Worm (Caenorhabditis elegans): ENCODE measurements around the gene T01C8.3.

T01C8.3 gene

DNA sequence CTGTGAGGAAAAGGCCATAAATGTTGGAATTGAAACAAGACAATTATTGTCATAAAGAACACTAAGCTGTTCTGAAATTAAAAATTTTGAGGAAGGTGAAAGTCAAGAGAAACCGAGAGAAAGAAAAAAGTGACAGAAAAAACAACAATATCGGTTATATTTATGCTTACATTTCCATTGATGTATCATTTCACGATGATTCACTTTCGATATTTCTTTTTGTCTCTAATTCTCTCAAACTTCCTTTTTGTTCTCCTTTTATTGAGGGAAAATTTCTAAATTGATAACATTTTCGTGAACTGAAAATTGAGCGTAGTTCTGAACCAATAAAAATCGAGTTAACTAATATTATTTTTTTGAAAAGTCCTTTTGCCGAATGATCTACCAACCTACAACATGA, 31.9 kb upstream of the T01C8.3 start:
- TF ChIP-seq fos-1 (tag; optimal IDR thresholded peaks at IDR 0.05) (peak; percentile 84), nhr-21 (tag; optimal IDR thresholded peaks at IDR 0.05) (no peak), nhr-25 (tag; optimal IDR thresholded peaks at IDR 0.05) (peak; percentile 18), blmp-1 (tag; optimal IDR thresholded peaks at IDR 0.05; ENCODE audit: insufficient read depth) (peak; percentile 4)

DNA sequence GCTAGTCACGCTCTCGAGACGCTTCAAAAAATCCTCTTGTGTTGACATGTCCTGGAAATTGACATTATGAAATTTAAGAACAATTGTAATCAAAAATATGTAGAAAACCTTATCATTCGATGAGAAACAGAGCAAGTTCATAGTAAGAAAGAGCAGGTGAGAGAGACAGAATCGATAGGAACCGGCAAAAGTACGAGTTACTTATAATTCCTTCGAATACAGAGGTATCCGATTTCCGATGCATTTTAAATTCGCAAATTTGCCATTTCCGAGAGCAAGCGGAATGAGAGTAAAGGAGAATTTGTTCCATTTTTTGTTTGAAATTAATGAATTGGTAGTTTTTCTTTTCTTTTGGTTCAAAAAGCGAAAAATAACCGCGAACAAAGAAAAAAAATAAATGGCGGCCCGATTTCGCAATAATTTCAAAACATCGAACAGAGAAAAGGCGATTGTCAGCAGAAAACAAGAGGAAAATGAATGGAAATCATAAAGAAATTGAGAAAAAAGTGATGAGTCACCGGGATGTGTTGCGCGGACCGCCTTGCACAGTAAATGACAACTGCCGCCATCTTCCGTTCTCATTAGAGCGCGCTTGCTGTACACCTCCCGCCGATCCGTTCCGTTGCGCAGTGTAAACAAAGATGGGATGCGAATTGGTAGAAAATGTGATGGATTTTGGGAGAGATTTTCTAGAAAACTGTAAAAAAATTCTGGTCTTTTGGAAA, 30.8 kb upstream of the T01C8.3 start, which contains the start of gene cas-1:
cas-1 (minus strand) TSS at position 51 of the 725 bp plus-strand sequence.
- TF ChIP-seq ceh-82 (tag; optimal IDR thresholded peaks at IDR 0.05): no peak
- TF ChIP-seq mab-5 (tag; optimal IDR thresholded peaks at IDR 0.05): no peak
- peak; percentile 49 for TF ChIP-seq nhr-129 (tag; optimal IDR thresholded peaks at IDR 0.05)
- no peak for TF ChIP-seq nhr-11 (tag; optimal IDR thresholded peaks at IDR 0.05)
- peak; percentile 28 for TF ChIP-seq sma-3 (GFP tag; optimal IDR thresholded peaks at IDR 0.05)
- no peak for TF ChIP-seq elt-1 (tag; optimal IDR thresholded peaks at IDR 0.05)
- peak in 1 of 2 experiments; percentile 20 for TF ChIP-seq lsy-2 (tag; optimal IDR thresholded peaks at IDR 0.05)
- peak; percentile 16 for TF ChIP-seq nhr-21 (tag; optimal IDR thresholded peaks at IDR 0.05)
- TF ChIP-seq C34F6.9 (tag; optimal IDR thresholded peaks at IDR 0.05): peak; percentile 45
- peak; percentile 64 for TF ChIP-seq fos-1 (tag; optimal IDR thresholded peaks at IDR 0.05)
- TF ChIP-seq ceh-16 (tag; optimal IDR thresholded peaks at IDR 0.05): peak; percentile 40
- peak; percentile 14 for TF ChIP-seq F13H6.1 (tag; optimal IDR thresholded peaks at IDR 0.05)
- peak; percentile 38 for TF ChIP-seq unc-55 (GFP tag; optimal IDR thresholded peaks at IDR 0.05)
- TF ChIP-seq blmp-1 (tag; optimal IDR thresholded peaks at IDR 0.05; ENCODE audit: insufficient read depth): no peak
- TF ChIP-seq nhr-6 (tag; optimal IDR thresholded peaks at IDR 0.05): no peak
- no peak for TF ChIP-seq Y55F3AM.14 (GFP tag; optimal IDR thresholded peaks at IDR 0.05)
- TF ChIP-seq nhr-25 (tag; optimal IDR thresholded peaks at IDR 0.05): peak; percentile 3

DNA sequence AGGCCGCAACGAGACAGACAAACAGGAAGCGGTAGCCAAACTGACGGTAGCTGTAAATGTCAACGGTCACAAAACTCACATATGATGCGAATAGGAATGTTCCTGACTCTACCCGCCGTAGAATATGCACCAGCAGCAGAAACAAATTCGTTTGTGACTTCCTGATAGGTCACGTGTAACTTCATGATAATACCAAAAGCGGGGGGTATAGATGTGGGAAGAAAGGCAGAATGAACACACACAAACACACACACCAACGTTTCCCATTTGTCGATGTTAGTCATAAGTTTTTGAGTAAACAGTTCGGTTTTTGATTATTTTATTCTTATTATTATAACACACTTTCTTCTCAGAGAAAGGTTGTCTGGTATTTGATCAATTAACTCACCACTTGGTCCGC, 30.1 kb upstream of the T01C8.3 start:
- TF ChIP-seq fos-1 (tag; optimal IDR thresholded peaks at IDR 0.05) (peak; percentile 38), sma-9 (GFP tag; optimal IDR thresholded peaks at IDR 0.05) (peak; percentile 61), sma-9 (tag; optimal IDR thresholded peaks at IDR 0.05) (no peak), gmeb-1 (tag; optimal IDR thresholded peaks at IDR 0.05) (no peak), F13H6.1 (tag; optimal IDR thresholded peaks at IDR 0.05) (peak; percentile 45), crh-2 (tag; optimal IDR thresholded peaks at IDR 0.05) (peak; percentile 32), ceh-16 (tag; optimal IDR thresholded peaks at IDR 0.05) (no peak)

- TF ChIP-seq F13H6.1 (tag; optimal IDR thresholded peaks at IDR 0.05): peak; percentile 50
- peak; percentile 12 for TF ChIP-seq sma-9 (GFP tag; optimal IDR thresholded peaks at IDR 0.05)
- no peak for TF ChIP-seq sma-9 (tag; optimal IDR thresholded peaks at IDR 0.05)
- no peak for TF ChIP-seq nhr-237 (tag; optimal IDR thresholded peaks at IDR 0.05)
These were observed 29.0 kb upstream of the T01C8.3 start for ce11 chrX:16811974-16812373.

- TF ChIP-seq ceh-82 (tag; optimal IDR thresholded peaks at IDR 0.05): no peak
- TF ChIP-seq R02D3.7 (tag; optimal IDR thresholded peaks at IDR 0.05): no peak
- TF ChIP-seq Y55F3AM.14 (GFP tag; optimal IDR thresholded peaks at IDR 0.05): no peak
- TF ChIP-seq snpc-4 (tag; optimal IDR thresholded peaks at IDR 0.05): no peak
These were observed 26.7 kb upstream of the T01C8.3 start for ce11 chrX:16809689-16810088.

ce11 chrX:16808526-16808925, 25.5 kb upstream of the T01C8.3 start:
- TF ChIP-seq mdl-1 (tag; optimal IDR thresholded peaks at IDR 0.05) (no peak), nhr-129 (tag; optimal IDR thresholded peaks at IDR 0.05) (no peak), nhr-77 (tag; optimal IDR thresholded peaks at IDR 0.05) (no peak), ztf-1 (GFP tag; conservative IDR thresholded peaks at IDR 0.05) (no peak), sem-4 (tag; optimal IDR thresholded peaks at IDR 0.05) (no peak)

DNA sequence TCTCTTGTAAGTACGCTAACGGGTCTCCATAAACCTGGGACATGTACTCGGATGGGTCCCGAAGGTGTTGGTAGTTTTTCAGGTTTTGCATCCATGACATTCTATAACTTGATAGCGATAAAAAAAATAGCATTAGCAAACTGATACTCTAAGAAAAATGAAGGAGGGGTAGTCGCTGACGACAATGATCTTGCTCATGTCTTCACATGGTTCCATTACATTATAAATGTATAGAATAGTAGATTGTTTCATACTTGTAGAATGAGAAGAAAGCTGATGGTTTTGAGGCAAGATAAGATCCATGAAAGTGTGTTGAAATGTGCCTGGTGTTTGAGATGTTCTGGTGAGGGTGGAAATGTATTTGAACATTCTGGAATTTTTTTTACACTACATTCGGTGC, 24.0 kb upstream of the T01C8.3 start, which contains the start of gene mec-4:
mec-4 (minus strand) TSS at position 101 of the 400 bp plus-strand sequence.
- no peak for TF ChIP-seq nhr-12 (tag; optimal IDR thresholded peaks at IDR 0.05)
- peak; percentile 68 for TF ChIP-seq unc-55 (GFP tag; optimal IDR thresholded peaks at IDR 0.05)
- TF ChIP-seq unc-39 (tag; optimal IDR thresholded peaks at IDR 0.05): no peak
- TF ChIP-seq lin-11 (tag; optimal IDR thresholded peaks at IDR 0.05): no peak
- TF ChIP-seq lin-39 (tag; optimal IDR thresholded peaks at IDR 0.05): no peak
